Worm (Caenorhabditis elegans) whole organism, L3 larva: ENCODE data around the gene slc-46A.

Experiments used
- ZK546.5 ChIP-seq: sonication (generic microtip); optimal IDR thresholded peaks from 2 replicates; lab custom pipeline; 2017; ENCODE audit warnings: missing biosample characterization, missing genetic modification characterization
- aly-2 ChIP-seq: fragments of 150-350 bp; optimal IDR thresholded peaks from 2 replicates; lab custom pipeline; 2014; ENCODE audit warnings: missing biosample characterization, missing genetic modification characterization
- ama-1 ChIP-seq: fragments of 150-350 bp; optimal IDR thresholded peaks from 2 replicates; lab custom pipeline; 2018
- ceh-28 ChIP-seq: fragments of 150-350 bp; optimal IDR thresholded peaks from 2 replicates; lab custom pipeline; 2014; ENCODE audit warnings: missing biosample characterization, missing genetic modification reagents, missing genetic modification characterization
- ceh-82 ChIP-seq: fragments of 150-350 bp; optimal IDR thresholded peaks from 2 replicates; lab custom pipeline; 2014; ENCODE audit warnings: missing biosample characterization, missing genetic modification characterization
- daf-12 ChIP-seq: fragments of 150-350 bp; optimal IDR thresholded peaks from 2 replicates; lab custom pipeline; 2014; ENCODE audit warnings: missing biosample characterization, missing genetic modification reagents, missing genetic modification characterization
- egl-27 ChIP-seq: sonication (generic microtip); optimal IDR thresholded peaks from 4 replicates; lab custom pipeline; 2017; ENCODE audit warnings: missing biosample characterization, missing genetic modification reagents, missing genetic modification characterization
- egl-5 ChIP-seq: fragments of 150-350 bp; optimal IDR thresholded peaks from 2 replicates; lab custom pipeline; 2017; ENCODE audit warnings: missing biosample characterization, missing genetic modification reagents, missing genetic modification characterization, inconsistent platforms
- elt-2 ChIP-seq: sonication (generic microtip); optimal IDR thresholded peaks from 2 replicates; lab custom pipeline; 2016; ENCODE audit warnings: missing genetic modification reagents, mild to moderate bottlenecking, missing genetic modification characterization, missing compliant biosample characterization
- elt-3 ChIP-seq, 3 experiments: fragments of 150-350 bp in 1 of 3; sonication (generic microtip) in 2 of 3; optimal IDR thresholded peaks; 2 replicates in 2 of 3; 4 replicates in 1 of 3; lab custom pipeline; 2014 to 2017; ENCODE audit warnings: missing biosample characterization in 3 of 3, missing genetic modification characterization in 3 of 3
- fkh-10 ChIP-seq: sonication (generic microtip); optimal IDR thresholded peaks from 2 replicates; lab custom pipeline; 2017; ENCODE audit warnings: missing biosample characterization, missing genetic modification reagents, missing genetic modification characterization
- fkh-2 ChIP-seq: fragments of 150-350 bp; optimal IDR thresholded peaks from 2 replicates; lab custom pipeline; 2014; ENCODE audit warnings: missing biosample characterization, missing genetic modification reagents, missing genetic modification characterization
- fos-1 ChIP-seq: fragments of 150-350 bp; optimal IDR thresholded peaks from 2 replicates; lab custom pipeline; 2014; ENCODE audit warnings: missing biosample characterization, missing genetic modification characterization
- hmg-11 ChIP-seq: sonication (generic microtip); optimal IDR thresholded peaks from 2 replicates; lab custom pipeline; 2016; ENCODE audit warnings: missing genetic modification characterization, missing compliant biosample characterization
- lin-39 ChIP-seq: fragments of 150-350 bp; optimal IDR thresholded peaks from 2 replicates; lab custom pipeline; 2018; ENCODE audit warnings: missing biosample characterization, missing genetic modification reagents, missing genetic modification characterization
- lsy-12 ChIP-seq: sonication (generic microtip); optimal IDR thresholded peaks from 2 replicates; lab custom pipeline; 2016; ENCODE audit warnings: mild to moderate bottlenecking, missing genetic modification characterization, missing compliant biosample characterization
- nfya-1 ChIP-seq: sonication (generic microtip); optimal IDR thresholded peaks from 2 replicates; lab custom pipeline; 2017; ENCODE audit warnings: missing genetic modification characterization, mild to moderate bottlenecking, missing compliant biosample characterization, antibody characterized with exemption, moderate library complexity; ENCODE audit not compliant: insufficient read depth
- nhr-11 ChIP-seq: fragments of 150-350 bp; optimal IDR thresholded peaks from 2 replicates; lab custom pipeline; 2014; ENCODE audit warnings: missing biosample characterization, missing genetic modification characterization
- nhr-12 ChIP-seq: fragments of 150-350 bp; optimal IDR thresholded peaks from 2 replicates; lab custom pipeline; 2014; ENCODE audit warnings: missing biosample characterization, missing genetic modification characterization
- nhr-23 ChIP-seq: fragments of 150-350 bp; optimal IDR thresholded peaks from 2 replicates; lab custom pipeline; 2014; ENCODE audit warnings: missing biosample characterization, missing genetic modification reagents, missing genetic modification characterization
- nhr-237 ChIP-seq: fragments of 150-350 bp; optimal IDR thresholded peaks from 2 replicates; lab custom pipeline; 2014; ENCODE audit warnings: missing biosample characterization, missing genetic modification characterization
- nhr-25 ChIP-seq: sonication (generic microtip); optimal IDR thresholded peaks from 2 replicates; lab custom pipeline; 2017; ENCODE audit warnings: missing biosample characterization, missing genetic modification characterization
- nhr-28 ChIP-seq: fragments of 150-350 bp; optimal IDR thresholded peaks from 2 replicates; lab custom pipeline; 2014; ENCODE audit warnings: missing biosample characterization, missing genetic modification characterization
- nhr-43 ChIP-seq: sonication (generic microtip); optimal IDR thresholded peaks from 2 replicates; lab custom pipeline; 2016; ENCODE audit warnings: mild to moderate bottlenecking, missing genetic modification characterization, missing compliant biosample characterization; ENCODE audit not compliant: poor library complexity, severe bottlenecking
- nhr-76 ChIP-seq: fragments of 150-350 bp; sonication (generic microtip); optimal IDR thresholded peaks from 5 replicates; lab custom pipeline; 2014; ENCODE audit warnings: missing biosample characterization, missing genetic modification characterization
- pha-4 ChIP-seq: fragments of 150-350 bp; optimal IDR thresholded peaks from 2 replicates; lab custom pipeline; 2014; ENCODE audit warnings: missing biosample characterization, missing genetic modification reagents, missing genetic modification characterization
- pqm-1 ChIP-seq: fragments of 150-350 bp; optimal IDR thresholded peaks from 2 replicates; lab custom pipeline; 2017; ENCODE audit warnings: missing biosample characterization, missing genetic modification characterization, inconsistent platforms
- sea-2 ChIP-seq: fragments of 150-350 bp; sonication (generic microtip); optimal IDR thresholded peaks from 4 replicates; lab custom pipeline; 2014; ENCODE audit warnings: missing biosample characterization, missing genetic modification reagents, missing genetic modification characterization
- snpc-4 ChIP-seq: fragments of 150-350 bp; optimal IDR thresholded peaks from 2 replicates; lab custom pipeline; 2014; ENCODE audit warnings: missing biosample characterization, missing genetic modification characterization
- tbx-2 ChIP-seq: sonication (generic microtip); optimal IDR thresholded peaks from 2 replicates; lab custom pipeline; 2016; ENCODE audit warnings: mild to moderate bottlenecking, missing genetic modification characterization, missing compliant biosample characterization
- unc-39 ChIP-seq: sonication (generic microtip); optimal IDR thresholded peaks from 4 replicates; lab custom pipeline; 2017; ENCODE audit warnings: missing biosample characterization, missing genetic modification characterization
- unc-62 ChIP-seq: fragments of 150-350 bp; sonication (generic microtip); optimal IDR thresholded peaks from 4 replicates; lab custom pipeline; 2014; ENCODE audit warnings: missing biosample characterization, missing genetic modification reagents, missing genetic modification characterization
- zag-1 ChIP-seq: fragments of 150-350 bp; optimal IDR thresholded peaks from 2 replicates; lab custom pipeline; 2014; ENCODE audit warnings: missing biosample characterization, missing genetic modification characterization
- ztf-11 ChIP-seq: fragments of 150-350 bp; optimal IDR thresholded peaks from 2 replicates; lab custom pipeline; 2014; ENCODE audit warnings: missing biosample characterization, missing genetic modification characterization
- ztf-4 ChIP-seq: fragments of 150-350 bp; optimal IDR thresholded peaks from 2 replicates; lab custom pipeline; 2014; ENCODE audit warnings: missing biosample characterization, missing genetic modification characterization

slc-46A gene

ce11 chrIV:5334518-5334917 is 15.5 kb downstream of the slc-46A start (continued):
- TF ChIP-seq daf-12 (tag; lab: Kevin White, UChicago) (no peak), egl-27 (tag; lab: Kevin White, UChicago) (no peak), fkh-10 (GFP tag; lab: Kevin White, UChicago) (no peak), ztf-4 (no peak), lsy-12 (tag; lab: Kevin White, UChicago) (peak; percentile 42), nhr-12 (tag; lab: Kevin White, UChicago) (no peak), unc-62 (GFP tag; lab: Kevin White, UChicago) (no peak)

ce11 chrIV:5337649-5338048 is 18.6 kb downstream of the slc-46A start:
- TF ChIP-seq egl-27 (tag; lab: Kevin White, UChicago), result no peak
- TF ChIP-seq pha-4 (tag; lab: Kevin White, UChicago), result no peak
- no peak for TF ChIP-seq ZK546.5 (tag; lab: Kevin White, UChicago)
- TF ChIP-seq ztf-11 (tag; lab: Kevin White, UChicago), result no peak
- no peak for TF ChIP-seq nhr-237 (tag; lab: Kevin White, UChicago)
- no peak for TF ChIP-seq nhr-25 (tag; lab: Kevin White, UChicago)
- TF ChIP-seq ceh-82 (tag; lab: Kevin White, UChicago), result no peak
- no peak for TF ChIP-seq unc-62 (GFP tag; lab: Kevin White, UChicago)
- no peak for TF ChIP-seq unc-39 (tag; lab: Kevin White, UChicago)
- TF ChIP-seq nhr-12 (tag; lab: Kevin White, UChicago), result no peak
- no peak for TF ChIP-seq fkh-10 (GFP tag; lab: Kevin White, UChicago)
- TF ChIP-seq pqm-1 (tag; lab: Kevin White, UChicago), result no peak
- no peak for TF ChIP-seq zag-1 (tag; lab: Kevin White, UChicago)
- no peak for TF ChIP-seq fkh-2 (tag; lab: Kevin White, UChicago)
- TF ChIP-seq nhr-28, result no peak
- TF ChIP-seq snpc-4, result no peak
- TF ChIP-seq ama-1 (lab: Kevin White, UChicago), result no peak
- no peak for TF ChIP-seq lin-39 (tag; lab: Kevin White, UChicago)
- TF ChIP-seq ceh-28 (tag; lab: Kevin White, UChicago), result no peak

ce11 chrIV:5339255-5339654 is 20.2 kb downstream of the slc-46A start, which contains the start of gene Y4C6B.2:
Y4C6B.2 (plus strand) TSS chrIV:5339574.
- TF ChIP-seq egl-5, result no peak
- TF ChIP-seq elt-3 (tag; optimal IDR thresholded peaks at IDR 0.05; lab: Kevin White, UChicago), result peak in 1 of 3 experiments; percentile 24

- TF ChIP-seq pqm-1 (tag; lab: Kevin White, UChicago) (peak; percentile 22), nhr-43 (tag; lab: Kevin White, UChicago) (peak; percentile 17), sea-2 (GFP tag; lab: Kevin White, UChicago) (no peak), nfya-1 (tag; lab: Kevin White, UChicago) (peak; percentile 13), ama-1 (lab: Kevin White, UChicago) (no peak), fkh-2 (tag; lab: Kevin White, UChicago) (no peak), elt-2 (tag; lab: Kevin White, UChicago) (peak; percentile 30)
- TF ChIP-seq, all 47 proteins: peak for 4
Observed at ce11 chrIV:5344168-5344567, 25.1 kb downstream of the slc-46A start.

ce11 chrIV:5350480-5351193 is 31.6 kb downstream of the slc-46A start, which contains the start of gene gba-4:
gba-4 (minus strand) TSS chrIV:5350897.
- TF ChIP-seq pqm-1 (tag; lab: Kevin White, UChicago) (peak; percentile 42), elt-2 (tag; lab: Kevin White, UChicago) (peak; percentile 81)
- TF ChIP-seq, all 47 proteins: peak for 2; not testable (repeated sequence) for 45

- TF ChIP-seq nhr-28 (no peak), ama-1 (lab: Kevin White, UChicago) (no peak), nhr-23 (tag; lab: Kevin White, UChicago) (no peak), fos-1 (tag; lab: Kevin White, UChicago) (no peak), hmg-11 (tag; lab: Kevin White, UChicago) (no peak), nhr-43 (tag; lab: Kevin White, UChicago) (no peak), elt-2 (tag; lab: Kevin White, UChicago) (no peak), tbx-2 (tag; lab: Kevin White, UChicago) (no peak), unc-39 (tag; lab: Kevin White, UChicago) (no peak), nhr-25 (tag; lab: Kevin White, UChicago) (no peak), ceh-28 (tag; lab: Kevin White, UChicago) (no peak), nfya-1 (tag; lab: Kevin White, UChicago) (no peak), nhr-11 (tag; lab: Kevin White, UChicago) (no peak), lsy-12 (tag; lab: Kevin White, UChicago) (no peak), nhr-76 (tag; lab: Kevin White, UChicago) (no peak), aly-2 (tag; lab: Kevin White, UChicago) (no peak)
Observed at ce11 chrIV:5353364-5353763, 34.3 kb downstream of the slc-46A start, which contains the start of gene Y4C6B.7. Y4C6B.7 (minus strand) TSS chrIV:5353464.
